Worm (Caenorhabditis elegans): ENCODE data around the gene tbx-37.

- TF ChIP-seq pha-4 (tag; optimal IDR thresholded peaks at IDR 0.05) (no peak), K12H6.12 (tag; optimal IDR thresholded peaks at IDR 0.05) (no peak), F37B4.10 (GFP tag; IDR thresholded peaks at IDR 0.05) (0 out of 2 replicates have a peak, but pooled peaks have one; percentile 44), F49E8.2 (tag; optimal IDR thresholded peaks at IDR 0.05; ENCODE audit: insufficient read depth) (no peak), attf-6 (GFP tag; IDR thresholded peaks at IDR 0.05) (no peak)
These were observed 32.8 kb downstream of the tbx-37 start for ce11 chrIII:11194123-11194522.

All from whole organism, young adult.